Fruit fly (Drosophila melanogaster): ENCODE results near the gene Naa60.

Naa60 gene

DNA sequence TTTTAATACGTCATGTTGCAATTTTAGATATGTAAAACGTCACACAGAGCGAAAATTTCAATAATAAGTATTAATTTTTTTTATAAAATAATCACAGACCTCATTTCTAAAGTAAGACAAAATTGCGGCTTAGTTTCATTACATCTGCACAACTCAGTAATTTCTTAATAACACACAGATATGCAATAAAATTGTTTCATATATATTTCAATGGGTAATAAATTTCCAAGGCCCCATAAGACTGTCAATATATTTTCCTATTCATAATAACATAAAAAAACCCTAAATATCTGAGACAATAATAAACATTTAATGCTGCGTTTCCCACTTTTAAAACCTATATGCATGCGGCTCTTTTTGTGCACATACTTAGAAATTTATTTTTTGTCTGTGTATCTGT, 31.0 kb upstream of the Naa60 start (continued):
- TF ChIP-seq Kr (GFP tag; optimal IDR thresholded peaks at IDR 0.05), result no peak
- no peak for TF ChIP-seq MTF-1 (GFP tag; optimal IDR thresholded peaks at IDR 0.05; ENCODE audit: borderline replicate concordance)
- TF ChIP-seq Dip3 (GFP tag; optimal IDR thresholded peaks at IDR 0.05), result no peak
- TF ChIP-seq nmo (GFP tag; optimal IDR thresholded peaks at IDR 0.05), result peak; percentile 56
- no peak for TF ChIP-seq exex (tag; optimal IDR thresholded peaks at IDR 0.05)
- TF ChIP-seq sens (GFP tag), result peak; percentile 64
- no peak for TF ChIP-seq CG5953 (GFP tag; IDR thresholded peaks at IDR 0.05)
- TF ChIP-seq phol (tag; optimal IDR thresholded peaks at IDR 0.05), result peak; percentile 41
- TF ChIP-seq ssp (GFP tag; IDR thresholded peaks at IDR 0.05), result no peak
- no peak for TF ChIP-seq CG15514 (GFP tag; optimal IDR thresholded peaks at IDR 0.05)
- peak; percentile 46 for TF ChIP-seq Oli (tag; optimal IDR thresholded peaks at IDR 0.05)
- no peak for TF ChIP-seq CG6254 (GFP tag; optimal IDR thresholded peaks at IDR 0.05)
- no peak for TF ChIP-seq CG4328 (GFP tag; optimal IDR thresholded peaks at IDR 0.05)
- TF ChIP-seq CG17802 (tag; optimal IDR thresholded peaks at IDR 0.05), result no peak
- TF ChIP-seq BtbVII (GFP tag; optimal IDR thresholded peaks at IDR 0.05), result no peak
- no peak for TF ChIP-seq dan (GFP tag; IDR thresholded peaks at IDR 0.05)
- TF ChIP-seq sna (GFP tag; IDR thresholded peaks at IDR 0.05; ENCODE audit: partially characterized antibody), result no peak
- TF ChIP-seq maf-S (GFP tag; optimal IDR thresholded peaks at IDR 0.05), result no peak
- no peak for TF ChIP-seq gce (GFP tag; IDR thresholded peaks at IDR 0.05)

- TF ChIP-seq CG31388 (GFP tag; optimal IDR thresholded peaks at IDR 0.05), result no peak
- peak; percentile 65 for TF ChIP-seq odd (GFP tag; optimal IDR thresholded peaks at IDR 0.05)
- TF ChIP-seq GATAe (GFP tag; conservative IDR thresholded peaks at IDR 0.05), result peak; percentile 49; the same call in 1 of the 2 replicates
- TF ChIP-seq ken (GFP tag; IDR thresholded peaks at IDR 0.05), result peak; percentile 83
- TF ChIP-seq CG12299 (tag; optimal IDR thresholded peaks at IDR 0.05), result peak; percentile 75
- peak; percentile 72; the same call in 1 of the 2 replicates for TF ChIP-seq CG14014 (GFP tag; IDR thresholded peaks at IDR 0.05)
- no peak for TF ChIP-seq CG15696 (tag; optimal IDR thresholded peaks at IDR 0.05)
- peak; percentile 59 for TF ChIP-seq disco-r (GFP tag; optimal IDR thresholded peaks at IDR 0.05)
- peak; percentile 87 for TF ChIP-seq CG34422 (GFP tag; IDR thresholded peaks at IDR 0.05)
- TF ChIP-seq insv (GFP tag; optimal IDR thresholded peaks at IDR 0.05), result no peak
- peak; percentile 84 for TF ChIP-seq tin (GFP tag; optimal IDR thresholded peaks at IDR 0.05)
- no peak for TF ChIP-seq hth (optimal IDR thresholded peaks at IDR 0.05)
- peak; percentile 80 for TF ChIP-seq pb (GFP tag; optimal IDR thresholded peaks at IDR 0.05)
- TF ChIP-seq CG12071 (GFP tag; optimal IDR thresholded peaks at IDR 0.05), result peak; percentile 87
- TF ChIP-seq CG3163 (GFP tag; optimal IDR thresholded peaks at IDR 0.05), result peak; percentile 97
- no peak for TF ChIP-seq sna (GFP tag; IDR thresholded peaks at IDR 0.05; ENCODE audit: partially characterized antibody)
- peak; percentile 71; the same call in 1 of the 3 replicates for TF ChIP-seq gce (GFP tag; IDR thresholded peaks at IDR 0.05)
- TF ChIP-seq gro (GFP tag; optimal IDR thresholded peaks at IDR 0.05), result peak; percentile 87
- TF ChIP-seq Max (GFP tag; optimal IDR thresholded peaks at IDR 0.05), result peak; percentile 68
- TF ChIP-seq lov (optimal IDR thresholded peaks at IDR 0.05), result no peak
- TF ChIP-seq lov (GFP tag; IDR thresholded peaks at IDR 0.05), result peak; percentile 78; the same call in 2 of the 3 replicates
- TF ChIP-seq jigr1 (GFP tag; IDR thresholded peaks at IDR 0.05), result no peak
- peak; percentile 73 for TF ChIP-seq CG11696 (GFP tag; IDR thresholded peaks at IDR 0.05)
- peak; percentile 70 for TF ChIP-seq CG16863 (GFP tag; optimal IDR thresholded peaks at IDR 0.05)
- TF ChIP-seq NC2β (GFP tag; optimal IDR thresholded peaks at IDR 0.05), result peak; percentile 74
- TF ChIP-seq mirr (GFP tag; optimal IDR thresholded peaks at IDR 0.05), result peak; percentile 83
- TF ChIP-seq caup (GFP tag; optimal IDR thresholded peaks at IDR 0.05; ENCODE audit: severe bottlenecking), result peak; percentile 80
- peak; percentile 81 for TF ChIP-seq ems (GFP tag; optimal IDR thresholded peaks at IDR 0.05)
- TF ChIP-seq H15 (GFP tag; IDR thresholded peaks at IDR 0.05), result peak; percentile 81; the same call in 2 of the 3 replicates
- peak; percentile 53 for TF ChIP-seq pho (GFP tag; optimal IDR thresholded peaks at IDR 0.05)
- TF ChIP-seq kni (GFP tag; optimal IDR thresholded peaks at IDR 0.05), result peak; percentile 66
- peak; percentile 65 for TF ChIP-seq btn (GFP tag; optimal IDR thresholded peaks at IDR 0.05)
Observed at dm6 chr3L:9696650-9697526, 29.8 kb upstream of the Naa60 start, which contains the start of gene Prps. Gene Prps, minus strand, starts transcription at chr3L:9696700.
